Fruit fly (Drosophila melanogaster) whole organism, prepupa: Measurements from ENCODE around the gene shep.
A peak's percentile ranks its signal among the peaks of the same experiment; 100 is the strongest.

Experiments
- CG10631 ChIP-seq: fragments of 200-800 bp; sonication (Bioruptor generic); optimal IDR thresholded peaks from 2 replicates; lab custom pipeline; 2016; ENCODE audit warnings: missing biosample characterization, missing genetic modification characterization
- CG10669 ChIP-seq: fragments of 200-800 bp; sonication (Bioruptor generic); optimal IDR thresholded peaks from 3 replicates; lab custom pipeline; 2018; ENCODE audit warnings: missing biosample characterization, mild to moderate bottlenecking, missing genetic modification characterization, moderate library complexity
- CG11762 ChIP-seq: fragments of 200-800 bp; sonication (Bioruptor generic); optimal IDR thresholded peaks from 3 replicates; lab custom pipeline; 2016; ENCODE audit warnings: missing biosample characterization, missing genetic modification characterization; ENCODE audit not compliant: insufficient read depth
- CG11902 ChIP-seq: fragments of 200-800 bp; sonication (Bioruptor generic); optimal IDR thresholded peaks from 3 replicates; lab custom pipeline; 2016; ENCODE audit warnings: missing biosample characterization, missing genetic modification characterization
- CG15336 ChIP-seq: fragments of 200-800 bp; sonication (Bioruptor generic); IDR thresholded peaks from 2 replicates; pipeline ENCODE4 v1.3.6; 2022; ENCODE audit warnings: missing biosample characterization, missing genetic modification characterization
- CG1621 ChIP-seq: fragments of 200-800 bp; sonication (Bioruptor generic); optimal IDR thresholded peaks from 3 replicates; lab custom pipeline; 2018; ENCODE audit warnings: missing biosample characterization, mild to moderate bottlenecking, missing genetic modification characterization
- CG16779 ChIP-seq: fragments of 200-800 bp; sonication (Bioruptor generic); optimal IDR thresholded peaks from 3 replicates; lab custom pipeline; 2017; ENCODE audit warnings: missing biosample characterization, mild to moderate bottlenecking, missing genetic modification characterization
- CG3032 ChIP-seq: fragments of 200-800 bp; optimal IDR thresholded peaks from 2 replicates; lab custom pipeline; 2019; ENCODE audit warnings: missing biosample characterization, mild to moderate bottlenecking, missing genetic modification characterization, moderate library complexity
- CG31627 ChIP-seq: fragments of 200-800 bp; sonication (Bioruptor generic); optimal IDR thresholded peaks from 3 replicates; lab custom pipeline; 2016; ENCODE audit warnings: missing biosample characterization, missing genetic modification characterization
- CG32006 ChIP-seq: fragments of 200-800 bp; sonication (Bioruptor generic); optimal IDR thresholded peaks from 3 replicates; lab custom pipeline; 2017; ENCODE audit warnings: missing biosample characterization, mild to moderate bottlenecking, missing genetic modification characterization
- CG34406 ChIP-seq: fragments of 200-800 bp; sonication (Bioruptor generic); optimal IDR thresholded peaks from 3 replicates; lab custom pipeline; 2016; ENCODE audit warnings: missing biosample characterization, missing genetic modification characterization
- CG3919 ChIP-seq: fragments of 200-800 bp; sonication (Bioruptor generic); optimal IDR thresholded peaks from 3 replicates; lab custom pipeline; 2016; ENCODE audit warnings: missing biosample characterization, missing genetic modification characterization
- CG4318 ChIP-seq: fragments of 200-800 bp; sonication (Bioruptor generic); optimal IDR thresholded peaks from 3 replicates; lab custom pipeline; 2017; ENCODE audit warnings: missing biosample characterization, mild to moderate bottlenecking, missing genetic modification characterization
- CG6163 ChIP-seq: fragments of 200-800 bp; sonication (Bioruptor generic); IDR thresholded peaks from 3 replicates; pipeline ENCODE4 v1.3.6; 2022; ENCODE audit warnings: missing biosample characterization, missing genetic modification characterization
- CG6792 ChIP-seq: fragments of 200-800 bp; sonication (Bioruptor generic); optimal IDR thresholded peaks from 3 replicates; lab custom pipeline; 2016; ENCODE audit warnings: missing biosample characterization, missing genetic modification characterization
- CG6854 ChIP-seq: fragments of 200-800 bp; sonication (Bioruptor generic); optimal IDR thresholded peaks from 2 replicates; lab custom pipeline; 2017; ENCODE audit warnings: missing biosample characterization, mild to moderate bottlenecking, missing genetic modification characterization
- CG7368 ChIP-seq: fragments of 200-800 bp; sonication (Bioruptor generic); optimal IDR thresholded peaks from 3 replicates; lab custom pipeline; 2016; ENCODE audit warnings: missing biosample characterization, missing genetic modification characterization
- CG8319 ChIP-seq: fragments of 200-800 bp; sonication (Bioruptor generic); optimal IDR thresholded peaks from 3 replicates; lab custom pipeline; 2016; ENCODE audit warnings: missing biosample characterization, missing genetic modification characterization
- CG8632 ChIP-seq: fragments of 200-800 bp; sonication (Bioruptor generic); optimal IDR thresholded peaks from 3 replicates; lab custom pipeline; 2016; ENCODE audit warnings: missing biosample characterization, missing genetic modification characterization
- Eip78C ChIP-seq: fragments of 200-800 bp; sonication (Bioruptor generic); peaks from one replicate; lab custom pipeline; 2016; ENCODE audit warnings: missing biosample characterization, missing genetic modification characterization
- Ets21C ChIP-seq: fragments of 200-800 bp; sonication (Bioruptor generic); optimal IDR thresholded peaks from 3 replicates; lab custom pipeline; 2016; ENCODE audit warnings: missing biosample characterization, missing genetic modification characterization
- Ets96B ChIP-seq: fragments of 200-800 bp; optimal IDR thresholded peaks from 2 replicates; lab custom pipeline; 2019; ENCODE audit warnings: missing biosample characterization, mild to moderate bottlenecking, missing genetic modification characterization, moderate library complexity
- Gug ChIP-seq: fragments of 200-800 bp; sonication (Bioruptor generic); IDR thresholded peaks from 2 replicates; pipeline ENCODE4 v1.3.6; 2022; ENCODE audit warnings: missing biosample characterization, missing genetic modification characterization
- Hr39 ChIP-seq: fragments of 200-800 bp; sonication (Bioruptor generic); optimal IDR thresholded peaks from 2 replicates; lab custom pipeline; 2016; ENCODE audit warnings: missing biosample characterization, missing genetic modification characterization
- Lpt ChIP-seq: fragments of 200-800 bp; sonication (Bioruptor generic); optimal IDR thresholded peaks from 3 replicates; lab custom pipeline; 2016; ENCODE audit warnings: missing biosample characterization, missing genetic modification characterization
- OdsH ChIP-seq: fragments of 200-800 bp; sonication (Bioruptor generic); optimal IDR thresholded peaks from 3 replicates; lab custom pipeline; 2016; ENCODE audit warnings: missing biosample characterization, missing genetic modification characterization
- Smox ChIP-seq: fragments of 200-800 bp; sonication (Bioruptor generic); optimal IDR thresholded peaks from 3 replicates; lab custom pipeline; 2016; ENCODE audit warnings: missing biosample characterization, missing genetic modification characterization
- Sox102F ChIP-seq: fragments of 200-800 bp; sonication (Bioruptor generic); optimal IDR thresholded peaks from 2 replicates; lab custom pipeline; 2016; ENCODE audit warnings: missing biosample characterization, mild to moderate bottlenecking, missing genetic modification characterization
- Sox14 ChIP-seq: fragments of 200-800 bp; sonication (Bioruptor generic); optimal IDR thresholded peaks from 3 replicates; lab custom pipeline; 2016; ENCODE audit warnings: missing biosample characterization, missing genetic modification characterization
- dac ChIP-seq: fragments of 200-800 bp; sonication (Bioruptor generic); optimal IDR thresholded peaks from 2 replicates; lab custom pipeline; 2017; ENCODE audit warnings: missing biosample characterization, mild to moderate bottlenecking, missing genetic modification characterization
- esn ChIP-seq: fragments of 200-800 bp; sonication (Bioruptor generic); optimal IDR thresholded peaks from 2 replicates; lab custom pipeline; 2016; ENCODE audit warnings: missing biosample characterization, mild to moderate bottlenecking, missing genetic modification characterization, moderate library complexity
- fd59A ChIP-seq: fragments of 200-800 bp; sonication (Bioruptor generic); optimal IDR thresholded peaks from 2 replicates; lab custom pipeline; 2017; ENCODE audit warnings: missing biosample characterization, mild to moderate bottlenecking, missing genetic modification characterization, missing genetic modification reagents
- fkh ChIP-seq: fragments of 200-800 bp; sonication (Bioruptor generic); optimal IDR thresholded peaks from 3 replicates; lab custom pipeline; 2017; ENCODE audit warnings: missing biosample characterization, mild to moderate bottlenecking, missing genetic modification characterization, moderate library complexity
- lz ChIP-seq: fragments of 200-800 bp; sonication (Bioruptor generic); optimal IDR thresholded peaks from 3 replicates; lab custom pipeline; 2016; ENCODE audit warnings: missing biosample characterization, missing genetic modification characterization
- net ChIP-seq: fragments of 200-800 bp; sonication (Bioruptor generic); optimal IDR thresholded peaks from 3 replicates; lab custom pipeline; 2016; ENCODE audit warnings: missing biosample characterization, missing genetic modification characterization
- salr ChIP-seq, 2 experiments: fragments of 200-800 bp; sonication (Bioruptor generic); optimal IDR thresholded peaks; 3 replicates each; lab custom pipeline; 2016 to 2018; ENCODE audit warnings: missing biosample characterization in 2 of 2, missing genetic modification characterization in 2 of 2, mild to moderate bottlenecking in 1 of 2
- svp ChIP-seq: fragments of 200-800 bp; sonication (Bioruptor generic); peaks from one replicate; lab custom pipeline; 2016; ENCODE audit warnings: missing biosample characterization, missing genetic modification characterization
- vri ChIP-seq: fragments of 200-800 bp; sonication (Bioruptor generic); optimal IDR thresholded peaks from 3 replicates; lab custom pipeline; 2016; ENCODE audit warnings: missing biosample characterization, mild to moderate bottlenecking, missing genetic modification characterization

shep gene

DNA sequence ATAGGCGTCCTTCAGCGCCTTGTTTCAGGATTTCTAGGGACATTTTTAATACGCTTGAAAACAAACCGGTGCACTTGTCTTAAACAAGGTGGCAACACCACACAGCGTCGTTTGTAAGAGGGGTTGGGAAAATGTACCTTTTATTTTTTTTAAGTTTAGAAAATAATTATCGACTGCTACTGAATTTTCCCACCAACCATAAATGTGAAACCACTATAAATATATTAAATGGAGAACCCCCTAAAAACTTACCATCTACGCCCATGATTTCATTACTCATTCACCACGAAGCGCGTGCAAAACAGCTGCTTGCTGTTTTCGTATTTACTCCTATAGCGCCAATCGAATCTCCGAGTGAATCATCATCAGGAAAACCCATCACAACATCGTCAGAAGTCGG is 138.4 kb downstream of the shep start, which contains the start of the genes Tcs5 and CHMP2B (continued):
- TF ChIP-seq CG16779 (peak; percentile 99), OdsH (GFP tag; lab: Kevin White, UChicago) (peak; percentile 100), Ets21C (GFP tag; lab: Kevin White, UChicago) (peak; percentile 100), CG15336 (GFP tag; lab: Robert Waterston, UW) (peak; percentile 99), CG6163 (GFP tag; lab: Robert Waterston, UW) (peak; percentile 100), net (GFP tag; lab: Kevin White, UChicago) (peak; percentile 100), CG8319 (GFP tag; lab: Kevin White, UChicago) (peak; percentile 100), esn (peak; percentile 100), salr (GFP tag; optimal IDR thresholded peaks at IDR 0.05; lab: Kevin White, UChicago) (peak; percentile 100), CG11902 (GFP tag; lab: Kevin White, UChicago) (peak; percentile 100), Sox102F (GFP tag; lab: Kevin White, UChicago) (peak; percentile 100), Sox14 (GFP tag; lab: Kevin White, UChicago) (peak; percentile 100), Lpt (GFP tag; lab: Kevin White, UChicago) (peak; percentile 100), Smox (GFP tag; lab: Kevin White, UChicago) (peak; percentile 100), CG32006 (GFP tag; lab: Kevin White, UChicago) (peak; percentile 100), CG6854 (peak; percentile 99), Hr39 (GFP tag; lab: Kevin White, UChicago) (peak; percentile 100), fkh (peak; percentile 97), CG3032 (tag; lab: Kevin White, UChicago) (peak; percentile 100), CG34406 (GFP tag; lab: Kevin White, UChicago) (peak; percentile 100), CG8632 (peak; percentile 100), CG6792 (GFP tag; lab: Kevin White, UChicago) (peak; percentile 100), CG7368 (peak; percentile 99), fd59A (peak; percentile 100), lz (GFP tag; lab: Kevin White, UChicago) (peak; percentile 100), dac (GFP tag; lab: Kevin White, UChicago) (peak; percentile 100), CG31627 (GFP tag; lab: Kevin White, UChicago) (peak; percentile 100), vri (peak; percentile 99), CG1621 (tag; lab: Kevin White, UChicago) (peak; percentile 99), CG4318 (GFP tag; lab: Kevin White, UChicago) (peak; percentile 100), CG10631 (peak; percentile 100), Gug (peak; percentile 100), svp (peak; percentile 98), Eip78C (GFP tag; lab: Kevin White, UChicago) (peak; percentile 98), CG3919 (GFP tag; lab: Kevin White, UChicago) (peak; percentile 100), CG10669 (GFP tag; lab: Kevin White, UChicago) (peak; percentile 99), Ets96B (tag; lab: Kevin White, UChicago) (peak; percentile 100)

DNA sequence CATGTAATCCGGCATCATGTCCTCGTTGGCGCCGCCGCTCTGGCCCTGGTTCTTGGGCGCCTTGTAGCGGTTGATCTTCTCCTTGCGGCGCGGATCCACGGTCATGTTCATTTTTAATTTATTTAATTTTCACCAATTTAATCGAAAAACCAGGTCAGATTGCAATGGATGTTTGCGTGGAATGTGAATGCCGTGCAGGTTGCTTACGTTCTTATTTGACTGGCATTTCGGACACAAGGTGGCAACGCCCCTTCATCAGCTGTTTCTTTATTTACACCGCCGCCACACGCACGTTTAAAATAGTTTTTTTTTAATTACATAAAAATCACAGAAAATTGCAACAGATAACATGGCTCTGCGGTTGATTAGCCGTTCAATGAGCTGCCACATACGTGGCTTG is 141.6 kb downstream of the shep start, which contains the start of the genes CG10674 and CG4611:
CG10674 (minus strand) TSS at position 170 of the 400 bp plus-strand sequence.
CG4611 (plus strand) TSS at position 254 of the 400 bp plus-strand sequence.
- TF ChIP-seq Sox14 (GFP tag; lab: Kevin White, UChicago) (peak; percentile 34), fkh (peak; percentile 81), CG11762 (GFP tag; lab: Kevin White, UChicago) (no peak), svp (peak; percentile 56), CG7368 (no peak), Eip78C (GFP tag; lab: Kevin White, UChicago) (peak; percentile 64)
